Worm (Caenorhabditis elegans) whole organism, L2 larva: ENCODE data around the gene R10H1.1.

ENCODE experiments used
- C34F6.9 ChIP-seq: fragments of 150-350 bp; optimal IDR thresholded peaks from 2 replicates; lab custom pipeline; 2014; ENCODE audit warnings: missing biosample characterization, missing genetic modification characterization
- Y55F3AM.14 ChIP-seq: fragments of 200-800 bp; sonication (Bioruptor generic); optimal IDR thresholded peaks from 2 replicates; lab custom pipeline; 2018; ENCODE audit warnings: mild to moderate bottlenecking, missing genetic modification characterization, missing compliant biosample characterization
- ZK546.5 ChIP-seq: sonication (generic microtip); optimal IDR thresholded peaks from 2 replicates; lab custom pipeline; 2017; ENCODE audit warnings: missing biosample characterization, missing genetic modification characterization
- alr-1 ChIP-seq: fragments of 150-350 bp; optimal IDR thresholded peaks from 2 replicates; lab custom pipeline; 2014; ENCODE audit warnings: missing biosample characterization, missing genetic modification characterization
- aly-2 ChIP-seq: fragments of 150-350 bp; optimal IDR thresholded peaks from 2 replicates; lab custom pipeline; 2014; ENCODE audit warnings: missing biosample characterization, missing genetic modification characterization
- ama-1 ChIP-seq: fragments of 150-350 bp; optimal IDR thresholded peaks from 2 replicates; lab custom pipeline; 2018; ENCODE audit warnings: inconsistent platforms
- blmp-1 ChIP-seq: sonication (generic microtip); optimal IDR thresholded peaks from 2 replicates; lab custom pipeline; 2017; ENCODE audit warnings: missing genetic modification characterization, mild to moderate bottlenecking, missing compliant biosample characterization, antibody characterized with exemption, moderate library complexity; ENCODE audit not compliant: insufficient read depth
- ceh-82 ChIP-seq: fragments of 150-350 bp; optimal IDR thresholded peaks from 2 replicates; lab custom pipeline; 2014; ENCODE audit warnings: missing biosample characterization, missing genetic modification characterization
- egl-27 ChIP-seq: sonication (generic microtip); optimal IDR thresholded peaks from 3 replicates; lab custom pipeline; 2017; ENCODE audit warnings: missing biosample characterization, missing genetic modification reagents, missing genetic modification characterization
- elt-1 ChIP-seq: fragments of 150-350 bp; optimal IDR thresholded peaks from 2 replicates; lab custom pipeline; 2014; ENCODE audit warnings: missing biosample characterization, missing genetic modification characterization
- elt-3 ChIP-seq: sonication (generic microtip); optimal IDR thresholded peaks from 2 replicates; lab custom pipeline; 2017; ENCODE audit warnings: missing biosample characterization, missing genetic modification characterization
- fos-1 ChIP-seq: fragments of 150-350 bp; optimal IDR thresholded peaks from 2 replicates; lab custom pipeline; 2014; ENCODE audit warnings: missing biosample characterization, missing genetic modification characterization
- gmeb-1 ChIP-seq: fragments of 150-350 bp; optimal IDR thresholded peaks from 2 replicates; lab custom pipeline; 2014; ENCODE audit warnings: missing biosample characterization, missing genetic modification characterization
- lin-11 ChIP-seq: fragments of 150-350 bp; sonication (generic microtip); optimal IDR thresholded peaks from 2 replicates; lab custom pipeline; 2014; ENCODE audit warnings: missing biosample characterization, missing genetic modification characterization, inconsistent platforms, mixed read lengths
- lin-13 ChIP-seq: fragments of 150-350 bp; optimal IDR thresholded peaks from 2 replicates; lab custom pipeline; 2014; ENCODE audit warnings: missing biosample characterization, missing genetic modification reagents, missing genetic modification characterization
- lsy-2 ChIP-seq, 2 experiments: fragments of 150-350 bp in 1 of 2; sonication (generic microtip) in 1 of 2; optimal IDR thresholded peaks; 2 replicates each; lab custom pipeline; 2014 to 2017; ENCODE audit warnings: missing biosample characterization in 2 of 2, missing genetic modification characterization in 2 of 2
- mbf-1 ChIP-seq: sonication (generic microtip); optimal IDR thresholded peaks from 2 replicates; lab custom pipeline; 2017; ENCODE audit warnings: missing biosample characterization, missing genetic modification characterization
- mdl-1 ChIP-seq, 2 experiments: fragments of 150-350 bp in 1 of 2; sonication (generic microtip) in 1 of 2; optimal IDR thresholded peaks; 2 replicates each; lab custom pipeline; 2017; ENCODE audit warnings: missing biosample characterization in 2 of 2, missing genetic modification characterization in 2 of 2
- nhr-11 ChIP-seq: fragments of 150-350 bp; optimal IDR thresholded peaks from 2 replicates; lab custom pipeline; 2014; ENCODE audit warnings: missing biosample characterization, missing genetic modification characterization
- nhr-21 ChIP-seq: fragments of 150-350 bp; optimal IDR thresholded peaks from 2 replicates; lab custom pipeline; 2014; ENCODE audit warnings: missing biosample characterization, missing genetic modification characterization
- nhr-23 ChIP-seq: fragments of 150-350 bp; optimal IDR thresholded peaks from 2 replicates; lab custom pipeline; 2014; ENCODE audit warnings: missing biosample characterization, missing genetic modification reagents, missing genetic modification characterization
- nhr-6 ChIP-seq: fragments of 150-350 bp; optimal IDR thresholded peaks from 2 replicates; lab custom pipeline; 2014; ENCODE audit warnings: missing biosample characterization, missing genetic modification characterization
- nhr-77 ChIP-seq: fragments of 150-350 bp; optimal IDR thresholded peaks from 2 replicates; lab custom pipeline; 2014; ENCODE audit warnings: missing biosample characterization, missing genetic modification characterization
- peb-1 ChIP-seq: fragments of 150-350 bp; optimal IDR thresholded peaks from 2 replicates; lab custom pipeline; 2014; ENCODE audit warnings: missing biosample characterization, missing genetic modification characterization
- sem-4 ChIP-seq: fragments of 150-350 bp; optimal IDR thresholded peaks from 2 replicates; lab custom pipeline; 2014; ENCODE audit warnings: missing biosample characterization, missing genetic modification reagents, missing genetic modification characterization
- skn-1 ChIP-seq: sonication (generic microtip); optimal IDR thresholded peaks from 2 replicates; lab custom pipeline; 2017; ENCODE audit warnings: missing biosample characterization, missing genetic modification characterization
- sma-3 ChIP-seq: sonication (generic microtip); optimal IDR thresholded peaks from 2 replicates; lab custom pipeline; 2016; ENCODE audit warnings: missing genetic modification reagents, missing genetic modification characterization, missing compliant biosample characterization
- sma-9 ChIP-seq, 2 experiments: fragments of 150-350 bp in 1 of 2; sonication (generic microtip) in 1 of 2; optimal IDR thresholded peaks; 2 replicates each; lab custom pipeline; 2014 to 2016; ENCODE audit warnings: missing genetic modification characterization in 2 of 2, mild to moderate bottlenecking in 1 of 2, missing biosample characterization in 1 of 2, missing compliant biosample characterization in 1 of 2, missing genetic modification reagents in 1 of 2, moderate library complexity in 1 of 2
- snpc-4 ChIP-seq: fragments of 150-350 bp; optimal IDR thresholded peaks from 2 replicates; lab custom pipeline; 2014; ENCODE audit warnings: missing biosample characterization, missing genetic modification characterization
- unc-39 ChIP-seq: fragments of 150-350 bp; optimal IDR thresholded peaks from 2 replicates; lab custom pipeline; 2014; ENCODE audit warnings: missing biosample characterization, missing genetic modification characterization
- unc-55 ChIP-seq: fragments of 150-350 bp; sonication (generic microtip); optimal IDR thresholded peaks from 3 replicates; lab custom pipeline; 2014; ENCODE audit warnings: missing biosample characterization, missing genetic modification reagents, missing genetic modification characterization
- unc-62 ChIP-seq: fragments of 150-350 bp; optimal IDR thresholded peaks from 2 replicates; lab custom pipeline; 2014; ENCODE audit warnings: missing biosample characterization, missing genetic modification reagents, missing genetic modification characterization
- ztf-1 ChIP-seq: fragments of 200-800 bp; sonication (Bioruptor generic); conservative IDR thresholded peaks from 2 replicates; pipeline ENCODE4 v1.3.6; 2022; ENCODE audit warnings: missing genetic modification characterization, missing compliant biosample characterization
- ztf-11 ChIP-seq: sonication (generic microtip); optimal IDR thresholded peaks from 2 replicates; lab custom pipeline; 2017; ENCODE audit warnings: missing biosample characterization, missing genetic modification characterization
- ztf-4 ChIP-seq: fragments of 150-350 bp; optimal IDR thresholded peaks from 2 replicates; lab custom pipeline; 2014; ENCODE audit warnings: missing biosample characterization, missing genetic modification characterization

R10H1.1 gene

DNA sequence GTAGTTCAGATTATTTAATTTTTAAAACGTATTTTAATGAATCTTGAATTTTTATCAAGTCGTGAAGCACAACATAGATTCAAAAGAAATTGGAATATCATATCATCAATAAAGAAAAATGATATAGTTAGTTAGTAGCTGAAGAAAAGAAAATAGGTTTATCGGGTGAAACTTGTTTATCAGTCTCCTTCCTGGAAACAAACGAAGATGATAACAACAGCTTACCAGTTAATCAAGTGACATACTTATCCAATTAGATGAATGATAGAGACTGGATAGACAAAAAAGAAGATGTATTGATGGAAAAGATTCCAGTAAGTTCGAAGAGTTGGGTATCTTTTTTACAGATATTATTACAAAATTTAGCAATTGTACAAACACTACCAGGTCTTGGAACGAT lies 48.7 kb downstream of the R10H1.1 start:
- TF ChIP-seq gmeb-1, result no peak
- TF ChIP-seq peb-1, result no peak
- TF ChIP-seq sma-3 (GFP tag; lab: Kevin White, UChicago), result no peak
- no peak for TF ChIP-seq unc-62 (GFP tag; lab: Kevin White, UChicago)
- TF ChIP-seq mdl-1 (tag; optimal IDR thresholded peaks at IDR 0.05; lab: Kevin White, UChicago), result no peak
- TF ChIP-seq aly-2 (tag; lab: Kevin White, UChicago), result no peak

- no peak for TF ChIP-seq sma-9 (GFP tag; optimal IDR thresholded peaks at IDR 0.05; lab: Kevin White, UChicago)
- TF ChIP-seq sma-9 (tag; optimal IDR thresholded peaks at IDR 0.05; lab: Kevin White, UChicago), result no peak
- no peak for TF ChIP-seq lin-11
- no peak for TF ChIP-seq Y55F3AM.14
- TF ChIP-seq egl-27 (tag; lab: Kevin White, UChicago), result no peak
- no peak for TF ChIP-seq aly-2 (tag; lab: Kevin White, UChicago)
- TF ChIP-seq nhr-6 (tag; lab: Kevin White, UChicago), result no peak
- TF ChIP-seq C34F6.9 (tag; lab: Kevin White, UChicago), result no peak
- TF ChIP-seq ceh-82 (tag; lab: Kevin White, UChicago), result no peak
- TF ChIP-seq ztf-1, result no peak
- no peak for TF ChIP-seq nhr-23 (tag; lab: Kevin White, UChicago)
- TF ChIP-seq nhr-11 (tag; lab: Kevin White, UChicago), result no peak
- TF ChIP-seq ZK546.5 (tag; lab: Kevin White, UChicago), result no peak
- no peak for TF ChIP-seq unc-39 (tag; lab: Kevin White, UChicago)
- TF ChIP-seq alr-1 (tag; lab: Kevin White, UChicago), result no peak
- TF ChIP-seq sma-3 (GFP tag; lab: Kevin White, UChicago), result no peak
- no peak for TF ChIP-seq peb-1
- no peak for TF ChIP-seq elt-3 (tag; lab: Kevin White, UChicago)
- TF ChIP-seq, all 48 proteins: peak for 0
Measured at ce11 chrII:7543808-7544207, 49.6 kb downstream of the R10H1.1 start, which contains the start of gene rol-8. TSS of gene rol-8 (plus strand) at chrII:7544108.

DNA sequence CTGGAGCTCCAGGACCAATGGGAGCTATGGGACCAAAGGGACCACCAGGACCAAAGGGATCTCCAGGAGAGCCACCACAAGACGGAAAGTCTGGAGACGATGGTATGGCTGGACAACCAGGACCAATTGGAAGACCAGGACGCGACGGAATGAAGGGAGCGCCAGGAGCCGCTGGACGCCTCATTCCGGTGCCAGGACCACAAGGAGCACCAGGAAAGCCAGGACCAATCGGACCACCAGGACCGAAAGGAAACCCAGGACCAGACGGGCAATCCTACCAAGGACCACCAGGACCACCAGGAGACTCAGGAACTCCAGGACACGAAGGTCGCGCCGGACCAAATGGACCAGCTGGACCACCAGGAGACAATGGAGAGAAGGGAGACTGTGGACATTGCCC lies 50.5 kb downstream of the R10H1.1 start:
- no peak for TF ChIP-seq nhr-6 (tag; lab: Kevin White, UChicago)
- TF ChIP-seq skn-1 (tag; lab: Kevin White, UChicago), result no peak
- TF ChIP-seq elt-1 (tag; lab: Kevin White, UChicago), result no peak
- no peak for TF ChIP-seq lsy-2 (tag; optimal IDR thresholded peaks at IDR 0.05; lab: Kevin White, UChicago)
- TF ChIP-seq egl-27 (tag; lab: Kevin White, UChicago), result no peak
- no peak for TF ChIP-seq nhr-77
- TF ChIP-seq unc-39 (tag; lab: Kevin White, UChicago), result no peak
- TF ChIP-seq peb-1, result no peak
- no peak for TF ChIP-seq lin-13
- no peak for TF ChIP-seq unc-62 (GFP tag; lab: Kevin White, UChicago)
- no peak for TF ChIP-seq snpc-4 (tag; lab: Kevin White, UChicago)
- TF ChIP-seq sem-4 (tag; lab: Kevin White, UChicago), result no peak
- no peak for TF ChIP-seq aly-2 (tag; lab: Kevin White, UChicago)
- TF ChIP-seq Y55F3AM.14, result no peak
- no peak for TF ChIP-seq nhr-11 (tag; lab: Kevin White, UChicago)
- no peak for TF ChIP-seq ztf-11 (tag; lab: Kevin White, UChicago)
- no peak for TF ChIP-seq elt-3 (tag; lab: Kevin White, UChicago)
- no peak for TF ChIP-seq mbf-1 (tag; lab: Kevin White, UChicago)

DNA sequence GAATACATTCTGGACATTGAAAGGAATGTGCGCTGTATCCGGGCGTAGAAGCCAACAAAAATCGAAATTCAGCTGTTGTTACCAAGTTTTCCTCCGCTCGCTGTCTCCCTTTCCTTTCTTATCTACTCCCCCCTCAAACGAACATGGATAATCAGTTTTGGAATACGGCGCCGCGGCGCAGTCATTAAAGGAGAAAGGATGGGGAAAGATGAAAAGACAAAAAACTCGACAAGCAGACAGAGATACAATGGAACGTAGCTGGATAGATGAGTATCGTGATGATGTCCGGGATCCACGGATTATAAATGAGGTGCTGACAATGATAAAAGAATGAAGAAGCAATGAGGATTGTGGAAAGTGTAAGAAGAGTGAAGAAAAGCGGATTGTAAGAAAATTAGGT lies 51.1 kb downstream of the R10H1.1 start:
- peak; percentile 74 for TF ChIP-seq ama-1
- no peak for TF ChIP-seq mdl-1 (tag; optimal IDR thresholded peaks at IDR 0.05; lab: Kevin White, UChicago)
- TF ChIP-seq elt-1 (tag; lab: Kevin White, UChicago), result no peak
- no peak for TF ChIP-seq ztf-4 (tag; lab: Kevin White, UChicago)
- TF ChIP-seq fos-1 (tag; lab: Kevin White, UChicago), result peak; percentile 7
- TF ChIP-seq blmp-1 (tag; lab: Kevin White, UChicago), result peak; percentile 5
- peak; percentile 74 for TF ChIP-seq nhr-21 (tag; lab: Kevin White, UChicago)
- peak; percentile 35 for TF ChIP-seq unc-55 (GFP tag; lab: Kevin White, UChicago)
- TF ChIP-seq egl-27 (tag; lab: Kevin White, UChicago), result no peak
- TF ChIP-seq aly-2 (tag; lab: Kevin White, UChicago), result no peak
